Worm (Caenorhabditis elegans): Measurements from ENCODE around the gene R07H5.11.

Gene R07H5.11

DNA sequence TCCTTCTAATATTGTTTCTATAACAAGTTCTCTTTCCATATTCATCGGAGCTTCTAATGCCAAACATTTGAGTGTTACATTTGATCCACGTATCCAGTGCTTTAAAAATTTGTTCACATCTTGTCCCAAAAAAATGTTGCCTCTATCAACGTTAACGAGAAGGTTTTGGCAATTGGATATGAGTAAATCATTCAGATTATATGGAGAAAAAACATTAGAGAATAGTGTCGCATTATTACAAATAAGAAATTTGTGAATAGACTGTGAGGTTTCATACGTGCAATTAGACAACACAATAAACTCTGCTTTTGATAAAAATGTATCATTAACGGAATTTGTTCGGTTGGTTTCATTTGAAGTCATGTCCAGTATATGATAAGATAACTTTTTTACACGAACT is 42.7 kb upstream of the R07H5.11 start, which contains the start of gene mboa-4:
TSS of gene mboa-4 (minus strand) at position 101 of the 400 bp plus-strand sequence.
- TF ChIP-seq ZK185.1 (tag; optimal IDR thresholded peaks at IDR 0.05; ENCODE audit: poor library complexity, severe bottlenecking) (no peak), ceh-27 (GFP tag; optimal IDR thresholded peaks at IDR 0.05) (no peak), egl-44 (GFP tag; IDR thresholded peaks at IDR 0.05) (no peak), cebp-1 (GFP tag; IDR thresholded peaks at IDR 0.05) (no peak), cebp-1 (tag; optimal IDR thresholded peaks at IDR 0.05) (no peak), nhr-90 (tag; optimal IDR thresholded peaks at IDR 0.05) (no peak), unc-62 (GFP tag; optimal IDR thresholded peaks at IDR 0.05) (no peak), ztf-18 (tag; optimal IDR thresholded peaks at IDR 0.05) (no peak), F55B11.4 (tag; optimal IDR thresholded peaks at IDR 0.05; ENCODE audit: borderline replicate concordance, insufficient read depth) (no peak), nfya-1 (tag; optimal IDR thresholded peaks at IDR 0.05; ENCODE audit: borderline replicate concordance, insufficient read depth) (no peak), hmg-1.2 (GFP tag; IDR thresholded peaks at IDR 0.05) (no peak), aptf-3 (GFP tag; IDR thresholded peaks at IDR 0.05) (no peak), T07F8.4 (tag; optimal IDR thresholded peaks at IDR 0.05) (no peak)

DNA sequence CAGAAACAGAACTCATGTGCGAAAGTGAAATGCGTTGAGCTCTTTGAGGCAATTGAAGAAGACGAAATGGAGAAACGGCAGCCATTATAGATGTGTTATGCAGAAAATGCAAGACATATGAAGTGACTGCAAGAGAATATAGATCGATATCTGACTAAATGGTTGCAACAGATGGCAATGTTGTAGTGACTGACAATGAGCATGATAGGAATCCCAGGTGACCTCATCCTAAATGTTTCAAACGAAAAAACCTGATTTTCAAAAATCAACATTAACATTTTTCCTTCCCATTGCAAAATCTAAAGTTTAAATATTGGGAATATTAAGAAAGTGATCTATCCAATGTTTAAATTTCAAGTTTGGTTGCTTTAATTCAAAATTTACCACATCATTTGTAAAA is 41.9 kb upstream of the R07H5.11 start, which contains the start of gene C08F8.15:
TSS of gene C08F8.15 (minus strand) at position 101 of the 400 bp plus-strand sequence.
- TF ChIP-seq ceh-91 (GFP tag; IDR thresholded peaks at IDR 0.05) (no peak), lir-1 (GFP tag; conservative IDR thresholded peaks at IDR 0.05) (no peak), madf-3 (GFP tag; IDR thresholded peaks at IDR 0.05) (no peak), F39B2.1 (GFP tag; IDR thresholded peaks at IDR 0.05) (no peak), tlf-1 (GFP tag; optimal IDR thresholded peaks at IDR 0.05) (no peak), hrde-1 (tag; optimal IDR thresholded peaks at IDR 0.05; ENCODE audit: borderline replicate concordance) (no peak), tbp1 (GFP tag; optimal IDR thresholded peaks at IDR 0.05) (no peak), ztf-18 (tag; optimal IDR thresholded peaks at IDR 0.05) (no peak), ceh-79 (tag; optimal IDR thresholded peaks at IDR 0.05) (no peak), hmg-1.2 (GFP tag; IDR thresholded peaks at IDR 0.05) (no peak), Y53F4B.3 (GFP tag; IDR thresholded peaks at IDR 0.05) (no peak), fkh-3 (tag; optimal IDR thresholded peaks at IDR 0.05) (no peak), lin-35 (GFP tag; optimal IDR thresholded peaks at IDR 0.05) (no peak), nhr-27 (tag; optimal IDR thresholded peaks at IDR 0.05) (no peak), madf-10 (tag; optimal IDR thresholded peaks at IDR 0.05) (no peak), tbx-9 (tag; optimal IDR thresholded peaks at IDR 0.05; ENCODE audit: borderline replicate concordance) (no peak), let-607 (tag; optimal IDR thresholded peaks at IDR 0.05) (no peak), cebp-2 (GFP tag; IDR thresholded peaks at IDR 0.05) (no peak), lin-40 (tag; optimal IDR thresholded peaks at IDR 0.05) (no peak)

DNA sequence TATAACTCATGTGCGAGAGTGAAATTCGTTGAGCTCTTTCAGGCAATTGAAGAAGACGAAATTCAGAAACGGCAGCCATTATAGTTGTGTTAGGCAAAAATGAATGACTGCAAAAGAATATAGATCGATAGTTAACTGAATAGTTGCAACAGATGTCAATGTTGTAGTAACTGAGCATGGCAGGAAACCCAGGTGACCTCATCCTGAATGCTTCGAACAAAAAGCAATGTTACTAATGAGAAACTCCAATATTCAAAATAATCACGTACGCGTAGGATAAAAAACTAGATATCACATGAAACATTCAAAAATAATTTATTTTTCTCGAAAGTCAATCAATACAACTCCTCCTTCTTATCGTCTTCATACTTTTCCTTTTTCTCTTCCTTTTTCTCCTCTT is 40.1 kb upstream of the R07H5.11 start, which contains the start of gene fbxb-9:
TSS of gene fbxb-9 (minus strand) at position 101 of the 400 bp plus-strand sequence.
- TF ChIP-seq snpc-4 (GFP tag; optimal IDR thresholded peaks at IDR 0.05) (no peak), snpc-4 (tag; optimal IDR thresholded peaks at IDR 0.05) (no peak), ztf-3 (GFP tag; optimal IDR thresholded peaks at IDR 0.05) (no peak), B0336.3 (GFP tag; IDR thresholded peaks at IDR 0.05) (no peak), nfya-2 (GFP tag; IDR thresholded peaks at IDR 0.05) (no peak), snpc-3.4 (tag; optimal IDR thresholded peaks at IDR 0.05) (no peak), egrh-3 (GFP tag; IDR thresholded peaks at IDR 0.05) (no peak), Y95B8A.8 (GFP tag; IDR thresholded peaks at IDR 0.05) (no peak), athp-1 (tag; optimal IDR thresholded peaks at IDR 0.05) (no peak), rcor-1 (GFP tag; IDR thresholded peaks at IDR 0.05) (no peak), dpl-1 (GFP tag; optimal IDR thresholded peaks at IDR 0.05) (no peak), aptf-3 (GFP tag; IDR thresholded peaks at IDR 0.05) (no peak), bed-2 (GFP tag; IDR thresholded peaks at IDR 0.05) (no peak)

Measured in whole organism, young adult.